Fruit fly (Drosophila melanogaster): ENCODE data around the gene GstD11.
A peak's percentile ranks its signal among the peaks of the same experiment; 100 is the strongest.

dm6 chr3R:12425510-12426309, 42.6 kb downstream of the GstD11 start, which contains the start of gene Pp1-87B:
- peak; percentile 17 for TF ChIP-seq esn (GFP tag; optimal IDR thresholded peaks at IDR 0.05)
- TF ChIP-seq CG16779 (tag; optimal IDR thresholded peaks at IDR 0.05) = no peak

Measured in whole organism, prepupa.